Fruit fly (Drosophila melanogaster): ENCODE data around the gene CtsL4.

Gene CtsL4

dm6 chr2L:10387869-10388726 lies 31.7 kb upstream of the CtsL4 start, which contains the start of gene da (continued):
- TF ChIP-seq abd-A (tag; optimal IDR thresholded peaks at IDR 0.05): no peak
- peak; percentile 34 for TF ChIP-seq CG1792 (GFP tag; optimal IDR thresholded peaks at IDR 0.05)
- TF ChIP-seq tup (GFP tag; optimal IDR thresholded peaks at IDR 0.05): no peak
- TF ChIP-seq CG30431 (GFP tag; optimal IDR thresholded peaks at IDR 0.05): no peak
- TF ChIP-seq gem (tag; optimal IDR thresholded peaks at IDR 0.05): peak; percentile 76
- no peak for TF ChIP-seq CG9215 (GFP tag; IDR thresholded peaks at IDR 0.05)
- TF ChIP-seq dpn (GFP tag; optimal IDR thresholded peaks at IDR 0.05): peak; percentile 63 to 69
- peak; percentile 67 for TF ChIP-seq Bteb2 (GFP tag; optimal IDR thresholded peaks at IDR 0.05)
- peak; percentile 52 for TF ChIP-seq unpg (GFP tag; optimal IDR thresholded peaks at IDR 0.05)
- no peak for TF ChIP-seq Kr (GFP tag; optimal IDR thresholded peaks at IDR 0.05)
- no peak for TF ChIP-seq CG1233 (GFP tag; optimal IDR thresholded peaks at IDR 0.05)
- no peak for TF ChIP-seq insv (GFP tag; optimal IDR thresholded peaks at IDR 0.05)
- peak; percentile 70 for TF ChIP-seq stc (GFP tag; IDR thresholded peaks at IDR 0.05)
- TF ChIP-seq odd (GFP tag; optimal IDR thresholded peaks at IDR 0.05): peak; percentile 23
- TF ChIP-seq mam (GFP tag; optimal IDR thresholded peaks at IDR 0.05): peak; percentile 70
- peak; percentile 23 for TF ChIP-seq Spps (tag; optimal IDR thresholded peaks at IDR 0.05)
- peak; percentile 85 for TF ChIP-seq row (GFP tag; IDR thresholded peaks at IDR 0.05)
- no peak for TF ChIP-seq Sry-β (GFP tag; optimal IDR thresholded peaks at IDR 0.05)
- peak; percentile 63 for TF ChIP-seq Xrp1 (GFP tag; IDR thresholded peaks at IDR 0.05)
- peak; percentile 53; the same call in 1 of the 2 replicates for TF ChIP-seq CG31441 (GFP tag; IDR thresholded peaks at IDR 0.05)
- peak; percentile 39 for TF ChIP-seq CG12219 (GFP tag; optimal IDR thresholded peaks at IDR 0.05)
- TF ChIP-seq CG12299 (tag; optimal IDR thresholded peaks at IDR 0.05): no peak
- TF ChIP-seq CG11398 (GFP tag; optimal IDR thresholded peaks at IDR 0.05): no peak
- no peak for TF ChIP-seq CG12071 (GFP tag; optimal IDR thresholded peaks at IDR 0.05)
- peak; percentile 26 for TF ChIP-seq CG17385 (GFP tag; optimal IDR thresholded peaks at IDR 0.05)
- TF ChIP-seq CG11504 (tag; optimal IDR thresholded peaks at IDR 0.05): peak; percentile 72
- TF ChIP-seq CG8765 (GFP tag; IDR thresholded peaks at IDR 0.05): no peak
- peak; percentile 15 for TF ChIP-seq Six4 (GFP tag; optimal IDR thresholded peaks at IDR 0.05)
- TF ChIP-seq mirr (GFP tag; optimal IDR thresholded peaks at IDR 0.05): no peak
- TF ChIP-seq Bdp1 (GFP tag; optimal IDR thresholded peaks at IDR 0.05): no peak
- no peak for TF ChIP-seq sens-2 (GFP tag; IDR thresholded peaks at IDR 0.05)
- TF ChIP-seq Atf-2 (GFP tag; optimal IDR thresholded peaks at IDR 0.05): no peak
- no peak for TF ChIP-seq so (GFP tag; IDR thresholded peaks at IDR 0.05)
- peak; percentile 15; the same call in 1 of the 3 replicates for TF ChIP-seq B-H1 (GFP tag; IDR thresholded peaks at IDR 0.05)
- no peak for TF ChIP-seq CG42726 (GFP tag; IDR thresholded peaks at IDR 0.05; ENCODE audit: partially characterized antibody)
- TF ChIP-seq rib (GFP tag; IDR thresholded peaks at IDR 0.05): peak; percentile 45
- peak; percentile 77 for TF ChIP-seq CG11723 (GFP tag; optimal IDR thresholded peaks at IDR 0.05)
- no peak for TF ChIP-seq gt (GFP tag; IDR thresholded peaks at IDR 0.05)
- TF ChIP-seq CG7928 (GFP tag; optimal IDR thresholded peaks at IDR 0.05): no peak
- TF ChIP-seq Chrac-16 (GFP tag; optimal IDR thresholded peaks at IDR 0.05): peak; percentile 56
- TF ChIP-seq fd3F (GFP tag; optimal IDR thresholded peaks at IDR 0.05): peak; percentile 35
- TF ChIP-seq CG11085 (GFP tag; IDR thresholded peaks at IDR 0.05): no peak
- peak; percentile 71 for TF ChIP-seq CG2712 (tag; optimal IDR thresholded peaks at IDR 0.05)
- peak; percentile 60 for TF ChIP-seq H2.0 (GFP tag; IDR thresholded peaks at IDR 0.05)
- no peak for TF ChIP-seq CG10274 (GFP tag; optimal IDR thresholded peaks at IDR 0.05)
- peak; percentile 52 for TF ChIP-seq CG6813 (GFP tag; optimal IDR thresholded peaks at IDR 0.05)
- no peak for TF ChIP-seq lab (GFP tag; optimal IDR thresholded peaks at IDR 0.05)
- peak; percentile 58 for TF ChIP-seq CG9797 (GFP tag; optimal IDR thresholded peaks at IDR 0.05)
- TF ChIP-seq zf30C (GFP tag; optimal IDR thresholded peaks at IDR 0.05): no peak
